Worm (Caenorhabditis elegans): Measurements from ENCODE around the gene math-33.

DNA sequence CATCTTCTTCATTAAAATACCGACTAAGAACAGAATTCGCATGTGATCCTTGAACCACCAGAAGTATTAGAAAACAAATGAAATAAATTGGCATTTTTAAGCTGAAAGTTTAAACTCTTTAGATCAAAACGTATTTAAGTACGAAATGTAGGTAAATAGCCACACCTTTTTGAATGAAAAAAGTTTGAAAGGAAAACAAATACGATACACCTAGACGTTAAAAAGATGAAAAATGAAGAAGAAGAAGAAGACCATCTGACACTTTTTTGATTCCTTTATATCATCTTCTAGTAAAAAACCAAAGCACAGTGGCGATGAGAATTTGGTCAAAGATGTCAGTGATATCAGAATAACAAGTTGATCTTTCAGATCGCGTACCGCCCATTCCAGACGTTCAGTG is 17.8 kb upstream of the math-33 start, which contains the start of gene Y42A5A.3:
- TF ChIP-seq ceh-19 (GFP tag; optimal IDR thresholded peaks at IDR 0.05), result no peak
- no peak for TF ChIP-seq ztf-16 (tag; optimal IDR thresholded peaks at IDR 0.05)
- TF ChIP-seq nfya-1 (tag; optimal IDR thresholded peaks at IDR 0.05), result no peak
